Worm (Caenorhabditis elegans) whole organism, young adult: ENCODE data around the gene orc-4.
A peak's percentile ranks its signal among the peaks of the same experiment; 100 is the strongest.

Experiments used
- B0261.1 ChIP-seq: sonication (generic microtip); optimal IDR thresholded peaks from 2 replicates; lab custom pipeline; 2016; ENCODE audit warnings: mild to moderate bottlenecking, missing genetic modification characterization, moderate library complexity, missing compliant biosample characterization
- C17E4.6 ChIP-seq: fragments of 200-800 bp; sonication (Bioruptor generic); IDR thresholded peaks from 2 replicates; pipeline ENCODE4 v1.3.6; 2022; ENCODE audit warnings: missing genetic modification reagents, missing genetic modification characterization, missing compliant biosample characterization
- D2030.7 ChIP-seq: fragments of 200-800 bp; sonication (Bioruptor generic); IDR thresholded peaks from 2 replicates; pipeline ENCODE4 v1.3.6; 2022; ENCODE audit warnings: missing genetic modification reagents, missing genetic modification characterization, missing compliant biosample characterization
- F23B12.7 ChIP-seq: sonication (generic microtip); optimal IDR thresholded peaks from 2 replicates; lab custom pipeline; 2017; ENCODE audit warnings: missing genetic modification characterization, mild to moderate bottlenecking, missing compliant biosample characterization, antibody characterized with exemption, moderate library complexity; ENCODE audit not compliant: insufficient read depth
- F37B4.10 ChIP-seq: fragments of 200-800 bp; sonication (Bioruptor generic); IDR thresholded peaks from 2 replicates; pipeline ENCODE4 v1.3.6; 2022; ENCODE audit warnings: missing genetic modification characterization, missing compliant biosample characterization
- F39B2.1 ChIP-seq: fragments of 200-800 bp; sonication (Bioruptor generic); IDR thresholded peaks from 2 replicates; pipeline ENCODE4 v1.3.6; 2022; ENCODE audit warnings: missing genetic modification reagents, missing genetic modification characterization, missing compliant biosample characterization
- F55B11.4 ChIP-seq: sonication (generic microtip); optimal IDR thresholded peaks from 2 replicates; lab custom pipeline; 2016; ENCODE audit warnings: missing compliant biosample characterization, missing genetic modification characterization, borderline replicate concordance; ENCODE audit not compliant: insufficient read depth
- F57C9.4 ChIP-seq: sonication (generic microtip); optimal IDR thresholded peaks from 2 replicates; lab custom pipeline; 2017; ENCODE audit warnings: mild to moderate bottlenecking, missing genetic modification characterization, missing compliant biosample characterization
- K11D2.4 ChIP-seq: fragments of 200-800 bp; sonication (Bioruptor generic); IDR thresholded peaks from 2 replicates; pipeline ENCODE4 v1.3.6; 2022; ENCODE audit warnings: missing genetic modification reagents, missing genetic modification characterization, missing compliant biosample characterization
- Y56A3A.18 ChIP-seq: fragments of 200-800 bp; sonication (Bioruptor generic); IDR thresholded peaks from 2 replicates; pipeline ENCODE4 v1.3.6; 2022; ENCODE audit warnings: missing genetic modification reagents, missing genetic modification characterization, missing compliant biosample characterization
- Y79H2A.3 ChIP-seq: fragments of 200-800 bp; sonication (Bioruptor generic); conservative IDR thresholded peaks from 2 replicates; pipeline ENCODE4 v1.3.6; 2022; ENCODE audit warnings: missing genetic modification reagents, missing genetic modification characterization, missing compliant biosample characterization
- aptf-2 ChIP-seq: fragments of 200-800 bp; sonication (Bioruptor generic); conservative IDR thresholded peaks from 2 replicates; pipeline ENCODE4 v1.3.6; 2022; ENCODE audit warnings: missing genetic modification reagents, missing genetic modification characterization, missing compliant biosample characterization
- aptf-3 ChIP-seq: fragments of 200-800 bp; sonication (Bioruptor generic); IDR thresholded peaks from 2 replicates; pipeline ENCODE4 v1.3.6; 2022; ENCODE audit warnings: missing genetic modification characterization, missing compliant biosample characterization
- attf-6 ChIP-seq: fragments of 200-800 bp; sonication (Bioruptor generic); IDR thresholded peaks from 2 replicates; pipeline ENCODE4 v1.3.6; 2022; ENCODE audit warnings: missing genetic modification reagents, missing genetic modification characterization, missing compliant biosample characterization
- ceh-40 ChIP-seq: fragments of 200-800 bp; sonication (Bioruptor generic); IDR thresholded peaks from 2 replicates; pipeline ENCODE4 v1.3.6; 2022; ENCODE audit warnings: missing genetic modification characterization, missing compliant biosample characterization
- ceh-79 ChIP-seq: sonication (generic microtip); optimal IDR thresholded peaks from 2 replicates; lab custom pipeline; 2017; ENCODE audit warnings: mild to moderate bottlenecking, missing genetic modification characterization, missing compliant biosample characterization
- ceh-91 ChIP-seq: fragments of 200-800 bp; sonication (Bioruptor generic); IDR thresholded peaks from 2 replicates; pipeline ENCODE4 v1.3.6; 2022; ENCODE audit warnings: missing genetic modification reagents, missing genetic modification characterization, missing compliant biosample characterization
- chd-7 ChIP-seq: sonication (generic microtip); optimal IDR thresholded peaks from 2 replicates; lab custom pipeline; 2016; ENCODE audit warnings: mild to moderate bottlenecking, missing genetic modification characterization, moderate library complexity, missing compliant biosample characterization
- die-1 ChIP-seq: sonication (generic microtip); optimal IDR thresholded peaks from 2 replicates; lab custom pipeline; 2016; ENCODE audit warnings: missing genotype, mild to moderate bottlenecking, missing genetic modification characterization, missing compliant biosample characterization
- dox-1 ChIP-seq: fragments of 200-800 bp; sonication (Bioruptor generic); IDR thresholded peaks from 2 replicates; pipeline ENCODE4 v1.3.6; 2022; ENCODE audit warnings: missing genetic modification reagents, missing genetic modification characterization, missing compliant biosample characterization
- efl-1 ChIP-seq: fragments of 150-350 bp; optimal IDR thresholded peaks from 2 replicates; lab custom pipeline; 2014; ENCODE audit warnings: missing biosample characterization, missing genetic modification reagents, missing genetic modification characterization
- egl-18 ChIP-seq: fragments of 200-800 bp; sonication (Bioruptor generic); IDR thresholded peaks from 2 replicates; pipeline ENCODE4 v1.3.6; 2022; ENCODE audit warnings: missing genetic modification reagents, missing genetic modification characterization, missing compliant biosample characterization
- ekl-4 ChIP-seq: fragments of 200-800 bp; sonication (Bioruptor generic); IDR thresholded peaks from 2 replicates; pipeline ENCODE4 v1.3.6; 2022; ENCODE audit warnings: missing genetic modification reagents, missing genetic modification characterization, missing compliant biosample characterization
- fkh-3 ChIP-seq: sonication (generic microtip); optimal IDR thresholded peaks from 2 replicates; lab custom pipeline; 2016; ENCODE audit warnings: mild to moderate bottlenecking, missing genetic modification characterization, missing compliant biosample characterization
- hlh-12 ChIP-seq: sonication (generic microtip); optimal IDR thresholded peaks from 2 replicates; lab custom pipeline; 2016; ENCODE audit warnings: missing genetic modification characterization, missing compliant biosample characterization
- hlh-26 ChIP-seq: fragments of 200-800 bp; sonication (Bioruptor generic); conservative IDR thresholded peaks from 2 replicates; pipeline ENCODE4 v1.3.6; 2022; ENCODE audit warnings: missing genetic modification reagents, missing genetic modification characterization, missing compliant biosample characterization
- hmg-20 ChIP-seq: fragments of 200-800 bp; sonication (Bioruptor generic); IDR thresholded peaks from 2 replicates; pipeline ENCODE4 v1.3.6; 2022; ENCODE audit warnings: missing genetic modification reagents, missing genetic modification characterization, missing compliant biosample characterization
- let-526 ChIP-seq: fragments of 200-800 bp; sonication (Bioruptor generic); IDR thresholded peaks from 2 replicates; pipeline ENCODE4 v1.3.6; 2022; ENCODE audit warnings: missing genetic modification reagents, missing genetic modification characterization, missing compliant biosample characterization
- let-607 ChIP-seq, 2 experiments: fragments of 200-800 bp in 1 of 2; sonication (Bioruptor generic) in 1 of 2; sonication (generic microtip) in 1 of 2; optimal IDR thresholded peaks; 2 replicates each; lab custom pipeline; 2016 to 2018; ENCODE audit warnings: mild to moderate bottlenecking in 2 of 2, missing compliant biosample characterization in 2 of 2, missing genetic modification characterization in 2 of 2, moderate library complexity in 2 of 2, missing genotype in 1 of 2
- lin-40 ChIP-seq: sonication (generic microtip); optimal IDR thresholded peaks from 2 replicates; lab custom pipeline; 2016; ENCODE audit warnings: missing genetic modification characterization, mild to moderate bottlenecking, missing compliant biosample characterization, missing genotype, missing genetic modification reagents
- madf-10 ChIP-seq: sonication (generic microtip); optimal IDR thresholded peaks from 2 replicates; lab custom pipeline; 2016; ENCODE audit warnings: mild to moderate bottlenecking, missing genetic modification characterization, missing compliant biosample characterization
- mel-28 ChIP-seq: sonication (generic microtip); optimal IDR thresholded peaks from 2 replicates; lab custom pipeline; 2016; ENCODE audit warnings: borderline replicate concordance, mild to moderate bottlenecking, missing genetic modification characterization, missing compliant biosample characterization
- nfya-1 ChIP-seq: sonication (generic microtip); optimal IDR thresholded peaks from 2 replicates; lab custom pipeline; 2017; ENCODE audit warnings: antibody characterized with exemption, missing compliant biosample characterization, missing genetic modification characterization, borderline replicate concordance; ENCODE audit not compliant: insufficient read depth
- nfya-2 ChIP-seq: fragments of 200-800 bp; sonication (Bioruptor generic); IDR thresholded peaks from 2 replicates; pipeline ENCODE4 v1.3.6; 2022; ENCODE audit warnings: missing genetic modification reagents, missing genetic modification characterization, missing compliant biosample characterization
- nfyb-1 ChIP-seq: fragments of 200-800 bp; sonication (Bioruptor generic); IDR thresholded peaks from 2 replicates; pipeline ENCODE4 v1.3.6; 2022; ENCODE audit warnings: missing genetic modification reagents, missing genetic modification characterization, missing compliant biosample characterization
- sdz-38 ChIP-seq: sonication (generic microtip); optimal IDR thresholded peaks from 2 replicates; lab custom pipeline; 2016; ENCODE audit warnings: missing genotype, missing genetic modification characterization, missing compliant biosample characterization
- snpc-1.1 ChIP-seq: sonication (generic microtip); optimal IDR thresholded peaks from 2 replicates; lab custom pipeline; 2017; ENCODE audit warnings: missing genetic modification characterization, mild to moderate bottlenecking, missing compliant biosample characterization, antibody characterized with exemption, moderate library complexity, missing genotype, missing genetic modification reagents; ENCODE audit not compliant: insufficient read depth
- snpc-3.4 ChIP-seq: sonication (generic microtip); optimal IDR thresholded peaks from 2 replicates; lab custom pipeline; 2017; ENCODE audit warnings: missing genetic modification characterization, mild to moderate bottlenecking, missing compliant biosample characterization, antibody characterized with exemption, moderate library complexity, missing genotype, missing genetic modification reagents
- snpc-4 ChIP-seq, 5 experiments: fragments of 150-350 bp in 1 of 5; sonication (generic microtip) in 4 of 5; optimal IDR thresholded peaks; 2 replicates each; lab custom pipeline; 2014 to 2018; ENCODE audit warnings: missing genetic modification characterization in 5 of 5, missing biosample characterization in 3 of 5, antibody characterized with exemption in 2 of 5, mild to moderate bottlenecking in 2 of 5, missing compliant biosample characterization in 2 of 5, missing genotype in 2 of 5, moderate library complexity in 2 of 5, missing genetic modification reagents in 1 of 5
- sptf-2 ChIP-seq: fragments of 200-800 bp; sonication (Bioruptor generic); optimal IDR thresholded peaks from 2 replicates; lab custom pipeline; 2018; ENCODE audit warnings: mild to moderate bottlenecking, missing genetic modification characterization, missing compliant biosample characterization
- xnd-1 ChIP-seq: sonication (generic microtip); optimal IDR thresholded peaks from 2 replicates; lab custom pipeline; 2016; ENCODE audit warnings: missing genotype, missing genetic modification reagents, missing genetic modification characterization, missing compliant biosample characterization
- ztf-18 ChIP-seq: sonication (generic microtip); optimal IDR thresholded peaks from 2 replicates; lab custom pipeline; 2016; ENCODE audit warnings: missing genotype, mild to moderate bottlenecking, missing genetic modification characterization, missing compliant biosample characterization
- ztf-25 ChIP-seq: fragments of 200-800 bp; sonication (Bioruptor generic); IDR thresholded peaks from 2 replicates; pipeline ENCODE4 v1.3.6; 2022; ENCODE audit warnings: missing genetic modification reagents, missing genetic modification characterization, missing compliant biosample characterization
- ztf-26 ChIP-seq: sonication (generic microtip); optimal IDR thresholded peaks from 2 replicates; lab custom pipeline; 2017; ENCODE audit warnings: missing genetic modification characterization, missing compliant biosample characterization
- ztf-28 ChIP-seq: fragments of 200-800 bp; sonication (Bioruptor generic); IDR thresholded peaks from 2 replicates; pipeline ENCODE4 v1.3.6; 2022; ENCODE audit warnings: missing genetic modification reagents, missing genetic modification characterization, missing compliant biosample characterization
- ztf-3 ChIP-seq: fragments of 200-800 bp; sonication (Bioruptor generic); optimal IDR thresholded peaks from 2 replicates; lab custom pipeline; 2018; ENCODE audit warnings: mild to moderate bottlenecking, missing genetic modification characterization, missing compliant biosample characterization
- ztf-6 ChIP-seq: fragments of 200-800 bp; sonication (Bioruptor generic); IDR thresholded peaks from 2 replicates; pipeline ENCODE4 v1.3.6; 2022; ENCODE audit warnings: missing genetic modification reagents, missing genetic modification characterization, missing compliant biosample characterization

orc-4 gene

DNA sequence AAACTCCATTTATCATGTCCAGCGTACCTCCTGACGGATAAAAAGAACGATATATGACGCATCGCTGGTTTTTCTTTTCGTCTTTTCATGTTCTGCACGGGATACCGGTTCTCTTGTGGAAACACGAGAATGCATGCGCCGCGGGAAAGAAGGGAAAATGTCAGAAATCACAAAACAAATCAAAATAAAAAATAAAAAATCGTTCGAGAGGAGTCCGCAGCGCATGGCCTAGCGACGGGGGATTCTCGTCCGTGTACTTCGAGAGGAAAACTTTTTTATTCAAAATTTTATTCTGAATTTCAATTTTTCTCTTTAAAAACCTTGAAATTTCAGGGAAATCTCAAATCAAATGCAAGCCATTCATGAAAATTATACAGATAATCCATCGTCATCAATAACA lies 24.8 kb upstream of the orc-4 start, which contains the start of the genes lron-10 and hpr-9 (continued):
- TF ChIP-seq F55B11.4 (no peak), K11D2.4 (peak; percentile 84), F57C9.4 (tag; lab: Kevin White, UChicago) (no peak), chd-7 (tag; lab: Kevin White, UChicago) (peak; percentile 79), nfyb-1 (peak; percentile 58), F39B2.1 (GFP tag; lab: Robert Waterston, UW) (no peak), lin-40 (tag; lab: Kevin White, UChicago) (peak; percentile 86), aptf-3 (GFP tag; lab: Robert Waterston, UW) (no peak), ekl-4 (no peak; the same call in 1 of the 2 replicates), ztf-18 (tag; lab: Kevin White, UChicago) (peak; percentile 28), ztf-6 (GFP tag; lab: Robert Waterston, UW) (0 out of 2 replicates have a peak, but pooled peaks have one; percentile 27), aptf-2 (GFP tag; lab: Robert Waterston, UW) (peak; percentile 67; the same call in 1 of the 2 replicates), mel-28 (peak; percentile 69), ceh-40 (GFP tag; lab: Robert Waterston, UW) (no peak), snpc-4 (GFP tag; optimal IDR thresholded peaks at IDR 0.05; lab: Kevin White, UChicago) (no peak), snpc-4 (tag; optimal IDR thresholded peaks at IDR 0.05; lab: Kevin White, UChicago) (peak in 2 of 4 experiments; percentile 14 to 32), dox-1 (GFP tag; lab: Robert Waterston, UW) (no peak; the same call in 1 of the 2 replicates), let-526 (GFP tag; lab: Robert Waterston, UW) (peak; percentile 48; the same call in 1 of the 2 replicates), hlh-12 (tag; lab: Kevin White, UChicago) (no peak), let-607 (tag; optimal IDR thresholded peaks at IDR 0.05; lab: Kevin White, UChicago) (peak; percentile 20 to 68), ztf-26 (tag; lab: Kevin White, UChicago) (peak; percentile 74), madf-10 (tag; lab: Kevin White, UChicago) (peak; percentile 73), efl-1 (no peak), Y56A3A.18 (GFP tag; lab: Robert Waterston, UW) (no peak), D2030.7 (GFP tag; lab: Robert Waterston, UW) (peak; percentile 65), hmg-20 (GFP tag; lab: Robert Waterston, UW) (0 out of 2 replicates have a peak, but pooled peaks have one; percentile 40), nfya-1 (no peak), ceh-79 (tag; lab: Kevin White, UChicago) (no peak), snpc-1.1 (no peak), fkh-3 (tag; lab: Kevin White, UChicago) (no peak), ztf-28 (0 out of 2 replicates have a peak, but pooled peaks have one; percentile 58), B0261.1 (tag; lab: Kevin White, UChicago) (peak; percentile 12), nfya-2 (GFP tag; lab: Robert Waterston, UW) (no peak), F23B12.7 (tag; lab: Kevin White, UChicago) (no peak), ztf-3 (no peak), sptf-2 (no peak), F37B4.10 (GFP tag; lab: Robert Waterston, UW) (no peak), ztf-25 (GFP tag; lab: Robert Waterston, UW) (no peak), C17E4.6 (GFP tag; lab: Robert Waterston, UW) (0 out of 2 replicates have a peak, but pooled peaks have one; percentile 64), egl-18 (GFP tag; lab: Robert Waterston, UW) (0 out of 2 replicates have a peak, but pooled peaks have one; percentile 23), attf-6 (GFP tag; lab: Robert Waterston, UW) (no peak), hlh-26 (GFP tag; lab: Robert Waterston, UW) (no peak), ceh-91 (peak; percentile 49), Y79H2A.3 (GFP tag; lab: Robert Waterston, UW) (no peak), xnd-1 (peak; percentile 25), die-1 (peak; percentile 1), snpc-3.4 (tag; lab: Kevin White, UChicago) (peak; percentile 40), sdz-38 (tag; lab: Kevin White, UChicago) (no peak)
